Worm (Caenorhabditis elegans) whole organism, mixed stage, embryonic: ENCODE measurements around the gene F54E4.4.

Experiments used
- drap-1 ChIP-seq: fragments of 200-800 bp; sonication (Bioruptor generic); optimal IDR thresholded peaks from 3 replicates; lab custom pipeline; 2018; ENCODE audit warnings: mild to moderate bottlenecking, missing genetic modification characterization, missing compliant biosample characterization
- lsy-2 ChIP-seq: fragments of 150-350 bp; optimal IDR thresholded peaks from 2 replicates; lab custom pipeline; 2014; ENCODE audit warnings: missing biosample characterization, missing genetic modification characterization
- pha-4 ChIP-seq: fragments of 150-350 bp; optimal IDR thresholded peaks from 2 replicates; lab custom pipeline; 2018; ENCODE audit warnings: missing biosample characterization, missing genetic modification reagents, missing genetic modification characterization
- unc-62 ChIP-seq: fragments of 150-350 bp; optimal IDR thresholded peaks from 2 replicates; lab custom pipeline; 2014; ENCODE audit warnings: missing biosample characterization, missing genetic modification reagents, missing genetic modification characterization
- ztf-11 ChIP-seq: fragments of 150-350 bp; optimal IDR thresholded peaks from 2 replicates; lab custom pipeline; 2014; ENCODE audit warnings: missing biosample characterization, missing genetic modification characterization

DNA sequence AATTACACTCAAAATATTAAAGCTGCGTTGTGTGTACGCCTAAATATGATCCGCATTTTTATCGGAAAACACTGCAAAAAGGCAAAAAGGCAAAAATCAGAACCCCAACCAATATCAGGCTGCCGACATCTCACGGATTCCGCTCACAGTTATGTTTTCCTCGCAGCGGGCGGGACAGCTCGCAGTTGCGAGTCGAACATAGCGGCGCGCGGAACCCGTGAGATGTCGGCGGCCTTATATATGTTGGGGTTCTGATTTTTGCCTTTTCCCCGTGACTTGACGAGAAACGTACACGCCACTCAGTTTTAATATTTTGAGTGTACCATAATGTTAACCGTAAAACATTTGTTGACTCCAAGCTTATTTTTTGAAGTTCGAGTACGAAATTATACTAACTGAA is 7.8 kb downstream of the F54E4.4 start:
- TF ChIP-seq lsy-2 (tag; lab: Kevin White, UChicago) (no peak), pha-4 (tag; lab: Kevin White, UChicago) (no peak), unc-62 (GFP tag; lab: Kevin White, UChicago) (no peak), drap-1 (no peak), ztf-11 (tag; lab: Kevin White, UChicago) (no peak)
